Fruit fly (Drosophila melanogaster) Kc167 (cell line): ENCODE measurements around the gene wwk.

Source experiments
- Myc ChIP-seq: fragments of >200 bp; optimal IDR thresholded peaks from 2 replicates; lab custom pipeline; 2017; ENCODE audit warnings: missing external identifiers
- Sin3A ChIP-seq: fragments of >200 bp; optimal IDR thresholded peaks from 2 replicates; lab custom pipeline; 2018; ENCODE audit warnings: missing external identifiers
- h ChIP-seq: fragments of >200 bp; optimal IDR thresholded peaks from 3 replicates; lab custom pipeline; 2018; ENCODE audit warnings: missing external identifiers
- insv ChIP-seq: fragments of >200 bp; optimal IDR thresholded peaks from 3 replicates; lab custom pipeline; 2018; ENCODE audit warnings: missing external identifiers
- psq ChIP-seq: fragments of >200 bp; optimal IDR thresholded peaks from 2 replicates; lab custom pipeline; 2017; ENCODE audit warnings: missing external identifiers
- ttk ChIP-seq: sonication (Bioruptor generic); optimal IDR thresholded peaks from 2 replicates; lab custom pipeline; 2017; ENCODE audit warnings: missing external identifiers

The wwk gene

dm6 chr2L:15057225-15058117, 17.1 kb upstream of the wwk start, which contains the start of gene ck:
TSS of gene ck (minus strand) at chr2L:15057862.
- TF ChIP-seq ttk = no peak
- no peak for TF ChIP-seq psq (lab: Kevin White, UChicago)
- no peak for TF ChIP-seq Myc (lab: Kevin White, UChicago)
- TF ChIP-seq Sin3A (lab: Kevin White, UChicago) = no peak
- TF ChIP-seq h (lab: Kevin White, UChicago) = no peak
- TF ChIP-seq insv (lab: Kevin White, UChicago) = no peak

DNA sequence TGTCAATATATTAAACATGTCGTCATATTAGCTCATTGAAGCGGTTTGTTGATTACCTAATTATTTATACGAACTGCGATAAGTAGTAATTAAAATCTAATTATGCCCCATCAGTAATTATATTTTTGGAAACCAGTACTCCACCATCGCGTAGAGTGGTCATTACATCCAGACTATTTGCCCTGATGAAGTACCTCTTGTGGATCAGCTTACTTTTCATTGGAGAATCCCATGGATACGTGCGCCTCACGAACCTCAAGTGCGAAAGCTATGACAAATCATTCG, 16.5 kb upstream of the wwk start, which contains the start of gene CG33679:
Gene CG33679, plus strand, starts transcription at position 186 of the 285 bp plus-strand sequence.
- TF ChIP-seq ttk (no peak), insv (lab: Kevin White, UChicago) (no peak)

- TF ChIP-seq ttk = no peak
Measured at dm6 chr2L:15059000-15059399, 15.6 kb upstream of the wwk start.

DNA sequence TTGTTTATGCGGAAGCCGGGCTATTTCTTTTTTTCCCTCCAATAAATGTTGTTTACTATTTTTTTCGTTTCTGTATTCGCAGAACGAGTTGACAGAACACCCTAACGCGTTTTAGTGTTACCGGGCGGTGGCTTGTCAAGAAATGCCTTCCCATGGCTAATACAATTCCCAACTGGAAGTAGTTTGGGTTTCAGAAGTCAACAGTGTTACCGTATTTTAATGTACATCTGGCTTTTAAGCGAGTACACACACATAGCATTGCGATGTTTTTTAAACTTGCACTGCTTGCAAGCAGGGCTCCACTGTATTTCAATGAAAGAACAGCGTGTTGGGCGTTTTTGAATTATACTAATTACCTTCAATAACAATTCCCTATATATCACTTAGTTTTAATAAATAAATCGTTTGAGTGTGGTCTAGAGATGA, 14.0 kb upstream of the wwk start, which contains the start of gene TfIIS:
Gene TfIIS, minus strand, starts transcription at position 178 of the 426 bp plus-strand sequence.
- no peak for TF ChIP-seq psq (lab: Kevin White, UChicago)
- no peak for TF ChIP-seq Myc (lab: Kevin White, UChicago)
- TF ChIP-seq insv (lab: Kevin White, UChicago) = no peak
- no peak for TF ChIP-seq Sin3A (lab: Kevin White, UChicago)
- no peak for TF ChIP-seq ttk
- TF ChIP-seq h (lab: Kevin White, UChicago) = no peak

- TF ChIP-seq Sin3A (lab: Kevin White, UChicago) = no peak
- TF ChIP-seq Myc (lab: Kevin White, UChicago) = no peak
- no peak for TF ChIP-seq psq (lab: Kevin White, UChicago)
- no peak for TF ChIP-seq h (lab: Kevin White, UChicago)
- no peak for TF ChIP-seq insv (lab: Kevin White, UChicago)
- TF ChIP-seq ttk = no peak
Measured at dm6 chr2L:15061368-15061767, 13.2 kb upstream of the wwk start, which contains the start of the genes solo and vas. TSS of gene solo (plus strand) at chr2L:15061656. TSS of gene vas (plus strand) at chr2L:15061656.

- TF ChIP-seq psq (lab: Kevin White, UChicago) (no peak), Sin3A (lab: Kevin White, UChicago) (no peak), h (lab: Kevin White, UChicago) (no peak), insv (lab: Kevin White, UChicago) (no peak)
Measured at dm6 chr2L:15062095-15062494, 12.5 kb upstream of the wwk start.

dm6 chr2L:15065663-15066062, 8.9 kb upstream of the wwk start:
- TF ChIP-seq Myc (lab: Kevin White, UChicago) (no peak), insv (lab: Kevin White, UChicago) (no peak), Sin3A (lab: Kevin White, UChicago) (no peak), h (lab: Kevin White, UChicago) (no peak), psq (lab: Kevin White, UChicago) (no peak), ttk (no peak)

DNA sequence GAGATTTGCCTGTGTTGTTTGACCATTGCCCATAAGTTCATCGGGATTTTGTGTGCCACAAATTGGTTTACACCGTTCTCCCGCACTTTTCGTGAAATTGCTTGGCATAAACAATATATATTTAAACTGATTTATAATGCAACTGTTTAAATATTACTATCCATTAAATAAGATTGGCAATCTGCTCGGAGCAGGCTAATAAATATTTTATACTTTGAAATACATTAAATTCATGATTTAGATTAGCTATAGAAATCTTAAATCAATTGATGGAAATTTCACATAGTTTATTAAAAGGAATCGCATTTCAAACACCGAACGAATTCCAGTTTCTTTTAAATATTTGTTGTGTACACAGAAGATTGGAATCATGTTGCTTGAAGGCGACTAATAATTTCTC, 8.4 kb upstream of the wwk start:
- TF ChIP-seq Myc (lab: Kevin White, UChicago) = no peak
- TF ChIP-seq h (lab: Kevin White, UChicago) = no peak
- no peak for TF ChIP-seq ttk
- TF ChIP-seq insv (lab: Kevin White, UChicago) = no peak

DNA sequence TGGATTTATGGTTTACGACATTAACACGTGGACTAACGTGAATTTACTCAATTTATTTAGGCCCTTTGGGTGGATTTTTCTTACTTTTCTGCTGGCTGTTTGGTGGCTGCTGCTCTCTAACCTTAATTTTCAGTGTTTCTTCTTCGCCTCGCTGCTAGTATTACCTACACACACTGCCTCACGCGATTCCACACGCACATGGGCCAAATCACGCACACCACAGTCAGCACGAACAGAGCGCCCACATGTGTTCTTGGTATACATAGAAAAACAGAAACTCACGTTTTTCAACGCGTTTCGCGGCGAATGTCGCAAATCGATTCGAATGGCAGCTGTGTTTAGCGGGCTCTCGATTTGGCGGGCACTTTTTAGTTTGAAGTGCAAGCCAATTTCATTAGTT, 6.7 kb upstream of the wwk start:
- TF ChIP-seq psq (lab: Kevin White, UChicago) (no peak), h (lab: Kevin White, UChicago) (no peak), insv (lab: Kevin White, UChicago) (no peak), ttk (no peak), Myc (lab: Kevin White, UChicago) (no peak), Sin3A (lab: Kevin White, UChicago) (no peak)

- TF ChIP-seq psq (lab: Kevin White, UChicago) (no peak), Myc (lab: Kevin White, UChicago) (no peak), Sin3A (lab: Kevin White, UChicago) (no peak), insv (lab: Kevin White, UChicago) (no peak), ttk (no peak), h (lab: Kevin White, UChicago) (no peak)
Measured at dm6 chr2L:15070216-15070615, 4.4 kb upstream of the wwk start, which contains the start of gene vig. TSS of gene vig (minus strand) at chr2L:15070316.

dm6 chr2L:15106100-15106499, 31.5 kb downstream of the wwk start:
- TF ChIP-seq insv (lab: Kevin White, UChicago) = no peak
- no peak for TF ChIP-seq psq (lab: Kevin White, UChicago)
- no peak for TF ChIP-seq ttk
- no peak for TF ChIP-seq Myc (lab: Kevin White, UChicago)
- TF ChIP-seq h (lab: Kevin White, UChicago) = no peak
- TF ChIP-seq Sin3A (lab: Kevin White, UChicago) = no peak

- no peak for TF ChIP-seq h (lab: Kevin White, UChicago)
- TF ChIP-seq Myc (lab: Kevin White, UChicago) = no peak
- TF ChIP-seq psq (lab: Kevin White, UChicago) = no peak
- no peak for TF ChIP-seq ttk
- no peak for TF ChIP-seq insv (lab: Kevin White, UChicago)
- no peak for TF ChIP-seq Sin3A (lab: Kevin White, UChicago)
Measured at dm6 chr2L:15107238-15107637, 32.7 kb downstream of the wwk start.
